Fruit fly (Drosophila melanogaster): ENCODE data around the gene CG13361.

DNA sequence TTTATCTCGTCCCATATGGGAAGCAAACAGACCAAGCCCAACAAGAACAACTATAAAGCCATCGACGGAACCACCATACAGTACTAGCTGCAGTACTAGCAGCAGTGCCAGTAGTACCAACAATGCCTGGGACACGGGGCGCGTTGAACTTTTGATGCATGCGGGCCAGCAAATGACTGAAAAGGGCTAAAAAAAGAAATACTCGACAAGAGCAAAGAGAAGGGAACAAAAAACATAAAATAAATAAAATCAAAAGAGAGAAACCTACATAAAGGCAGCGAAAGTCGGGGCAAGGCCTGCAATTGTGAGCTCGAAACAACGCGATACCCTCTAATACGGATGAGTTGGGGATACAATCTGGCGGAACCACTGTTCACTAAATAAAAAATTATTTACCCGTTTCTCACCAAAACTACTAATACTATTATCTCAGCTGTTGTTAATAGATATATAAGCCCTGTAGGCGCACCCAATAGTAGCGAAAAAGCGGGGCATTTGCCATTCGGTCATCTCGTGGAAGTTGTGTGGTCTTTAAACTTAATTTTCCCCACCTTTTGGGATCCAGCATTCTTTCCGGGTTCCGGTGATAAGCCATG lies 13.7 kb downstream of the CG13361 start:
- TF ChIP-seq pan (optimal IDR thresholded peaks at IDR 0.05) (peak; percentile 55), Dll (optimal IDR thresholded peaks at IDR 0.05) (no peak)

All from whole organism.